Fruit fly (Drosophila melanogaster) whole organism, embryonic: ENCODE data around the gene CG3587.

Source experiments
- Asciz ChIP-seq: fragments of 200-800 bp; sonication (Bioruptor generic); optimal IDR thresholded peaks from 2 replicates; lab custom pipeline; 2017; ENCODE audit warnings: missing biosample characterization, mild to moderate bottlenecking, missing genetic modification characterization, missing genetic modification reagents
- C15 ChIP-seq: fragments of 200-800 bp; sonication (Bioruptor generic); IDR thresholded peaks from 3 replicates; pipeline ENCODE4 v1.3.6; 2022; ENCODE audit warnings: missing biosample characterization, missing genetic modification characterization
- CG12391 ChIP-seq: fragments of 200-800 bp; sonication (Bioruptor generic); optimal IDR thresholded peaks from 3 replicates; lab custom pipeline; 2018; ENCODE audit warnings: missing biosample characterization, mild to moderate bottlenecking, missing genetic modification characterization, moderate library complexity
- CG12659 ChIP-seq: fragments of 200-800 bp; sonication (Bioruptor generic); optimal IDR thresholded peaks from 3 replicates; lab custom pipeline; 2017; ENCODE audit warnings: mild to moderate bottlenecking, missing biosample characterization, missing genetic modification reagents, missing genetic modification characterization
- CG13775 ChIP-seq: fragments of 200-800 bp; sonication (Bioruptor generic); optimal IDR thresholded peaks from 3 replicates; lab custom pipeline; 2017; ENCODE audit warnings: missing biosample characterization, mild to moderate bottlenecking, missing genetic modification characterization
- CG14441 ChIP-seq: fragments of 200-800 bp; sonication (Bioruptor generic); IDR thresholded peaks from 2 replicates; pipeline ENCODE4 v1.3.6; 2022; ENCODE audit warnings: missing biosample characterization, missing genetic modification characterization
- CG14710 ChIP-seq: fragments of 200-800 bp; sonication (Bioruptor generic); optimal IDR thresholded peaks from 3 replicates; lab custom pipeline; 2019; ENCODE audit warnings: missing biosample characterization, mild to moderate bottlenecking, missing genetic modification characterization, moderate library complexity
- CG1647 ChIP-seq: fragments of 200-800 bp; sonication (Bioruptor generic); optimal IDR thresholded peaks from 3 replicates; lab custom pipeline; 2016; ENCODE audit warnings: missing biosample characterization, missing genetic modification characterization
- CG17328 ChIP-seq: fragments of 200-800 bp; sonication (Bioruptor generic); IDR thresholded peaks from 2 replicates; pipeline ENCODE4 v1.3.6; 2022; ENCODE audit warnings: missing biosample characterization, missing genetic modification characterization
- CG18011 ChIP-seq: fragments of 200-800 bp; sonication (Bioruptor generic); optimal IDR thresholded peaks from 2 replicates; lab custom pipeline; 2017; ENCODE audit warnings: missing biosample characterization, missing genetic modification characterization, mild to moderate bottlenecking, moderate library complexity, missing genotype
- CG4282 ChIP-seq: fragments of 200-800 bp; sonication (Bioruptor generic); optimal IDR thresholded peaks from 2 replicates; lab custom pipeline; 2016; ENCODE audit warnings: missing biosample characterization, missing genetic modification characterization
- CG4360 ChIP-seq: fragments of 200-800 bp; sonication (Bioruptor generic); IDR thresholded peaks from 2 replicates; pipeline ENCODE4 v1.3.6; 2022; ENCODE audit warnings: missing biosample characterization, missing genetic modification characterization
- CG4707 ChIP-seq: fragments of 200-800 bp; sonication (Bioruptor generic); optimal IDR thresholded peaks from 2 replicates; lab custom pipeline; 2018; ENCODE audit warnings: missing biosample characterization, mild to moderate bottlenecking, missing genetic modification characterization, moderate library complexity
- CG4854 ChIP-seq: fragments of 200-800 bp; sonication (Bioruptor generic); optimal IDR thresholded peaks from 2 replicates; lab custom pipeline; 2016; ENCODE audit warnings: missing biosample characterization, missing genetic modification characterization, inconsistent platforms
- CG8944 ChIP-seq: fragments of 200-800 bp; sonication (Bioruptor generic); optimal IDR thresholded peaks from 3 replicates; lab custom pipeline; 2016; ENCODE audit warnings: missing biosample characterization, missing genetic modification characterization
- CG9727 ChIP-seq: fragments of 200-800 bp; sonication (Bioruptor generic); optimal IDR thresholded peaks from 3 replicates; lab custom pipeline; 2017; ENCODE audit warnings: missing biosample characterization, mild to moderate bottlenecking, missing genetic modification characterization
- CG9817 ChIP-seq: fragments of 200-800 bp; sonication (Bioruptor generic); optimal IDR thresholded peaks from 2 replicates; lab custom pipeline; 2018; ENCODE audit warnings: missing biosample characterization, mild to moderate bottlenecking, missing genetic modification characterization, moderate library complexity
- Camta ChIP-seq: fragments of 200-800 bp; sonication (Bioruptor generic); optimal IDR thresholded peaks from 2 replicates; lab custom pipeline; 2016; ENCODE audit warnings: missing biosample characterization, missing genetic modification characterization
- Chrac-16 ChIP-seq: fragments of 200-800 bp; sonication (Bioruptor generic); optimal IDR thresholded peaks from 3 replicates; lab custom pipeline; 2016; ENCODE audit warnings: missing biosample characterization, missing genetic modification characterization
- Gsc ChIP-seq: fragments of 200-800 bp; sonication (Bioruptor generic); IDR thresholded peaks from 2 replicates; pipeline ENCODE4 v1.3.6; 2022; ENCODE audit warnings: missing biosample characterization, missing genetic modification characterization
- Gug ChIP-seq: fragments of 200-800 bp; sonication (Bioruptor generic); IDR thresholded peaks from 4 replicates; pipeline ENCODE4 v1.3.6; 2022; ENCODE audit warnings: missing biosample characterization, missing genetic modification characterization
- HLH3B ChIP-seq: fragments of 200-800 bp; sonication (Bioruptor generic); IDR thresholded peaks from 2 replicates; pipeline ENCODE4 v1.3.6; 2022; ENCODE audit warnings: missing biosample characterization, missing genetic modification characterization
- Jarid2 ChIP-seq: fragments of 200-800 bp; sonication (Bioruptor generic); optimal IDR thresholded peaks from 3 replicates; lab custom pipeline; 2017; ENCODE audit warnings: mild to moderate bottlenecking, missing biosample characterization, missing genetic modification reagents, missing genetic modification characterization
- MESR4 ChIP-seq: fragments of 200-800 bp; sonication (Bioruptor generic); optimal IDR thresholded peaks from 2 replicates; lab custom pipeline; 2018; ENCODE audit warnings: missing biosample characterization, mild to moderate bottlenecking, missing genetic modification characterization, moderate library complexity
- Max ChIP-seq: fragments of 200-800 bp; sonication (Bioruptor generic); optimal IDR thresholded peaks from 2 replicates; lab custom pipeline; 2016; ENCODE audit warnings: missing biosample characterization, mild to moderate bottlenecking, missing genetic modification characterization
- NC2β ChIP-seq: fragments of 200-800 bp; sonication (Bioruptor generic); optimal IDR thresholded peaks from 2 replicates; lab custom pipeline; 2016; ENCODE audit warnings: missing biosample characterization, missing genetic modification characterization
- Pdp1 ChIP-seq, 2 experiments: fragments of 200-800 bp; sonication (Bioruptor generic); optimal IDR thresholded peaks; 3 replicates each; lab custom pipeline; 2016; ENCODE audit warnings: missing biosample characterization in 2 of 2, missing genetic modification characterization in 2 of 2, mild to moderate bottlenecking in 1 of 2, moderate library complexity in 1 of 2
- Sin3A ChIP-seq: fragments of >200 bp; optimal IDR thresholded peaks from 2 replicates; lab custom pipeline; 2018
- Six4 ChIP-seq: fragments of 200-800 bp; sonication (Bioruptor generic); optimal IDR thresholded peaks from 2 replicates; lab custom pipeline; 2016; ENCODE audit warnings: missing biosample characterization, missing genetic modification characterization
- Sox100B ChIP-seq: fragments of 200-800 bp; sonication (Bioruptor generic); optimal IDR thresholded peaks from 3 replicates; lab custom pipeline; 2018; ENCODE audit warnings: missing biosample characterization, mild to moderate bottlenecking, missing genetic modification characterization
- Usf ChIP-seq: fragments of 200-800 bp; sonication (Bioruptor generic); optimal IDR thresholded peaks from 2 replicates; lab custom pipeline; 2017; ENCODE audit warnings: missing genotype, missing biosample characterization, missing genetic modification characterization
- bowl ChIP-seq: fragments of 200-800 bp; sonication (Bioruptor generic); IDR thresholded peaks from 2 replicates; pipeline ENCODE4 v1.3.6; 2022; ENCODE audit warnings: missing biosample characterization, missing genetic modification characterization
- cas ChIP-seq: fragments of 200-800 bp; sonication (Bioruptor generic); IDR thresholded peaks from 2 replicates; pipeline ENCODE4 v1.3.6; 2022; ENCODE audit warnings: missing biosample characterization, missing genetic modification characterization
- chif ChIP-seq, 2 experiments: fragments of 200-800 bp; sonication (Bioruptor generic); optimal IDR thresholded peaks; 3 replicates each; lab custom pipeline; 2016; ENCODE audit warnings: missing biosample characterization in 2 of 2, missing genetic modification characterization in 2 of 2
- chn ChIP-seq: fragments of 200-800 bp; sonication (Bioruptor generic); optimal IDR thresholded peaks from 2 replicates; lab custom pipeline; 2016; ENCODE audit warnings: missing biosample characterization, missing genetic modification characterization
- cwo ChIP-seq: fragments of 200-800 bp; sonication (Bioruptor generic); optimal IDR thresholded peaks from 3 replicates; lab custom pipeline; 2017; ENCODE audit warnings: missing biosample characterization, missing genetic modification characterization, mild to moderate bottlenecking, moderate library complexity, missing genetic modification reagents
- eyg ChIP-seq: fragments of 200-800 bp; sonication (Bioruptor generic); optimal IDR thresholded peaks from 3 replicates; lab custom pipeline; 2016; ENCODE audit warnings: missing biosample characterization, missing genetic modification characterization
- gcm2 ChIP-seq: fragments of 200-800 bp; sonication (Bioruptor generic); optimal IDR thresholded peaks from 2 replicates; lab custom pipeline; 2016; ENCODE audit warnings: missing biosample characterization, missing genetic modification characterization
- klu ChIP-seq: fragments of 200-800 bp; sonication (Bioruptor generic); IDR thresholded peaks from 2 replicates; pipeline ENCODE4 v1.3.6; 2022; ENCODE audit warnings: missing biosample characterization, missing genetic modification characterization
- lab ChIP-seq: fragments of 200-800 bp; sonication (Bioruptor generic); optimal IDR thresholded peaks from 3 replicates; lab custom pipeline; 2017; ENCODE audit warnings: missing biosample characterization, missing genetic modification characterization, mild to moderate bottlenecking, moderate library complexity, missing genetic modification reagents
- org-1 ChIP-seq: fragments of 200-800 bp; sonication (Bioruptor generic); optimal IDR thresholded peaks from 2 replicates; lab custom pipeline; 2017; ENCODE audit warnings: missing biosample characterization, missing genetic modification characterization
- p53 ChIP-seq: fragments of 200-800 bp; sonication (Bioruptor generic); optimal IDR thresholded peaks from 2 replicates; lab custom pipeline; 2016; ENCODE audit warnings: missing biosample characterization, missing genetic modification characterization
- pum ChIP-seq: fragments of 200-800 bp; sonication (Bioruptor generic); optimal IDR thresholded peaks from 2 replicates; lab custom pipeline; 2016; ENCODE audit warnings: missing biosample characterization, missing genetic modification characterization
- ranshi ChIP-seq: fragments of 200-800 bp; sonication (Bioruptor generic); IDR thresholded peaks from 2 replicates; pipeline ENCODE4 v1.3.6; 2022; ENCODE audit warnings: missing biosample characterization, missing genetic modification characterization
- rib ChIP-seq: fragments of 200-800 bp; sonication (Bioruptor generic); IDR thresholded peaks from 2 replicates; pipeline ENCODE4 v1.3.6; 2022; ENCODE audit warnings: missing biosample characterization, missing genetic modification characterization
- row ChIP-seq: fragments of 200-800 bp; sonication (Bioruptor generic); IDR thresholded peaks from 3 replicates; pipeline ENCODE4 v1.3.6; 2022; ENCODE audit warnings: missing biosample characterization, missing genetic modification characterization
- sc ChIP-seq, 3 experiments: fragments of >200 bp in 2 of 3; fragments of 200-800 bp in 1 of 3; sonication (Bioruptor generic) in 1 of 3; optimal IDR thresholded peaks; 2 replicates in 2 of 3; 3 replicates in 1 of 3; lab custom pipeline; 2017; ENCODE audit warnings: mild to moderate bottlenecking in 1 of 3, missing biosample characterization in 1 of 3, missing genetic modification characterization in 1 of 3, missing genetic modification reagents in 1 of 3
- sisA ChIP-seq: fragments of 200-800 bp; sonication (Bioruptor generic); IDR thresholded peaks from 2 replicates; pipeline ENCODE4 v1.3.6; 2022; ENCODE audit warnings: missing biosample characterization, missing genetic modification characterization
- so ChIP-seq: fragments of 200-800 bp; sonication (Bioruptor generic); IDR thresholded peaks from 3 replicates; pipeline ENCODE4 v1.3.6; 2022; ENCODE audit warnings: missing biosample characterization, missing genetic modification characterization
- tna ChIP-seq: fragments of 200-800 bp; sonication (Bioruptor generic); IDR thresholded peaks from 2 replicates; pipeline ENCODE4 v1.3.6; 2022; ENCODE audit warnings: missing biosample characterization, missing genetic modification characterization; ENCODE audit not compliant: partially characterized antibody
- vfl ChIP-seq: fragments of 200-800 bp; sonication (Bioruptor generic); optimal IDR thresholded peaks from 2 replicates; lab custom pipeline; 2016; ENCODE audit warnings: missing biosample characterization, missing genetic modification characterization

Gene CG3587

dm6 chrX:1907727-1908264 is 32.3 kb upstream of the CG3587 start, which contains the start of gene mip130 (continued):
- no peak for TF ChIP-seq Six4 (GFP tag; lab: Kevin White, UChicago)
- TF ChIP-seq lab, result peak; percentile 66
- peak; percentile 50; the same call in 1 of the 2 replicates for TF ChIP-seq HLH3B (GFP tag; lab: Robert Waterston, UW)
- no peak for TF ChIP-seq org-1
- no peak for TF ChIP-seq CG4360 (GFP tag; lab: Robert Waterston, UW)
- TF ChIP-seq Max (GFP tag; lab: Kevin White, UChicago), result peak; percentile 46
- no peak for TF ChIP-seq Asciz (GFP tag; lab: Kevin White, UChicago)
- TF ChIP-seq rib (GFP tag; lab: Robert Waterston, UW), result peak; percentile 36; the same call in 1 of the 2 replicates
- peak; percentile 54 for TF ChIP-seq Camta
- TF ChIP-seq CG9727, result peak; percentile 52
- TF ChIP-seq sisA (GFP tag; lab: Robert Waterston, UW), result peak; percentile 55
- no peak for TF ChIP-seq pum (GFP tag; lab: Kevin White, UChicago)
- no peak for TF ChIP-seq Sox100B
- peak; percentile 49; the same call in 1 of the 2 replicates for TF ChIP-seq CG14441 (GFP tag; lab: Robert Waterston, UW)
- TF ChIP-seq C15 (GFP tag; lab: Robert Waterston, UW), result no peak
- TF ChIP-seq MESR4 (GFP tag; lab: Kevin White, UChicago), result no peak
- peak; percentile 5 for TF ChIP-seq CG1647 (GFP tag; lab: Kevin White, UChicago)
- TF ChIP-seq NC2β (GFP tag; lab: Kevin White, UChicago), result no peak
- TF ChIP-seq CG4282 (GFP tag; lab: Kevin White, UChicago), result no peak
- peak; percentile 32 for TF ChIP-seq CG14710
- TF ChIP-seq CG8944 (GFP tag; lab: Kevin White, UChicago), result no peak
- TF ChIP-seq ranshi (GFP tag; lab: Robert Waterston, UW), result 0 out of 2 replicates have a peak, but pooled peaks have one; percentile 41
- TF ChIP-seq cwo (GFP tag; lab: Kevin White, UChicago), result peak; percentile 28
- peak; percentile 45 for TF ChIP-seq CG9817 (tag; lab: Kevin White, UChicago)
- no peak for TF ChIP-seq cas (GFP tag; lab: Robert Waterston, UW)
- TF ChIP-seq Pdp1 (GFP tag; optimal IDR thresholded peaks at IDR 0.05; lab: Kevin White, UChicago), result peak; percentile 21 to 40
- TF ChIP-seq row (GFP tag; lab: Robert Waterston, UW), result peak; percentile 92
- no peak for TF ChIP-seq CG18011 (GFP tag; lab: Kevin White, UChicago)
- no peak for TF ChIP-seq CG4707 (GFP tag; lab: Kevin White, UChicago)
- peak; percentile 58 for TF ChIP-seq Sin3A (lab: Kevin White, UChicago)
- TF ChIP-seq tna (GFP tag; lab: Robert Waterston, UW), result 0 out of 2 replicates have a peak, but pooled peaks have one; percentile 18
- TF ChIP-seq vfl (GFP tag; lab: Kevin White, UChicago), result no peak
- TF ChIP-seq gcm2 (GFP tag; lab: Kevin White, UChicago), result no peak
- peak; percentile 21 for TF ChIP-seq chn (GFP tag; lab: Kevin White, UChicago)
- no peak for TF ChIP-seq Gsc (GFP tag; lab: Robert Waterston, UW)
- TF ChIP-seq sc (optimal IDR thresholded peaks at IDR 0.05; lab: Kevin White, UChicago), result no peak
- TF ChIP-seq sc (GFP tag; optimal IDR thresholded peaks at IDR 0.05; lab: Kevin White, UChicago), result no peak
- TF ChIP-seq bowl (GFP tag; lab: Robert Waterston, UW), result no peak
- TF ChIP-seq Jarid2 (GFP tag; lab: Kevin White, UChicago), result no peak
- no peak for TF ChIP-seq so (GFP tag; lab: Robert Waterston, UW)
- no peak for TF ChIP-seq CG17328 (GFP tag; lab: Robert Waterston, UW)
- no peak for TF ChIP-seq CG4854 (GFP tag; lab: Kevin White, UChicago)
- peak; percentile 31 for TF ChIP-seq CG13775 (GFP tag; lab: Kevin White, UChicago)
- no peak for TF ChIP-seq p53 (GFP tag; lab: Kevin White, UChicago)
- TF ChIP-seq Chrac-16, result no peak
- no peak for TF ChIP-seq klu (GFP tag; lab: Robert Waterston, UW)
- no peak for TF ChIP-seq eyg (GFP tag; lab: Kevin White, UChicago)
- no peak for TF ChIP-seq Gug
- peak; percentile 26 for TF ChIP-seq Usf (GFP tag; lab: Kevin White, UChicago)
- peak; percentile 69 for TF ChIP-seq CG12659
- TF ChIP-seq chif (GFP tag; optimal IDR thresholded peaks at IDR 0.05; lab: Kevin White, UChicago), result peak in 1 of 2 experiments; percentile 4
- peak; percentile 65 for TF ChIP-seq CG12391 (tag; lab: Kevin White, UChicago)
